Worm (Caenorhabditis elegans): ENCODE measurements around the gene C23G10.11.

The C23G10.11 gene

DNA sequence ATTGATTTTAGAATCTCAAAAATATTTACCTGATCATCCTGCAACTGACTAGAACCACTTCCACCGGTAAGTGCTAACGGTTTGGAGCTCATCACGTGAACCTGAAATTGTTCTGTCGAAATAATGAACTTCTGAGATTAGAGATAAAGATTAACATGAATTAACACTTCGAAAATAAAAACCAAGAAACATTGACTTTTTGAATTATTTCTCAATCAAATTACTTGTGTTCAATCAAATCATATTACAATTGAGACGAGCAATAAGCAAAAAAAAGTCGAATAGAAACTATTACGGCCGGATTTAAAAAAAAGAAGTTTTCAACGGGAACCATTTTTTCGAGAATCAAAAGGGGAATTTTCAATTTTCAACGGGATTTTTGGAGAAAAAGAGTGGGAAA, 30.4 kb upstream of the C23G10.11 start, which contains the start of gene bcas-2:
TSS of gene bcas-2 (minus strand) at position 101 of the 400 bp plus-strand sequence.
- TF ChIP-seq flt-1 (GFP tag; IDR thresholded peaks at IDR 0.05) (no peak), ztf-23 (GFP tag; IDR thresholded peaks at IDR 0.05) (no peak), med-1 (GFP tag; optimal IDR thresholded peaks at IDR 0.05; ENCODE audit: insufficient read depth) (no peak), cog-1 (tag; optimal IDR thresholded peaks at IDR 0.05) (no peak), klf-2 (GFP tag; conservative IDR thresholded peaks at IDR 0.05) (no peak), T22C8.4 (GFP tag; IDR thresholded peaks at IDR 0.05) (no peak), tab-1 (GFP tag; IDR thresholded peaks at IDR 0.05) (no peak), ztf-29 (GFP tag; IDR thresholded peaks at IDR 0.05) (no peak), ref-1 (GFP tag; conservative IDR thresholded peaks at IDR 0.05) (no peak)

DNA sequence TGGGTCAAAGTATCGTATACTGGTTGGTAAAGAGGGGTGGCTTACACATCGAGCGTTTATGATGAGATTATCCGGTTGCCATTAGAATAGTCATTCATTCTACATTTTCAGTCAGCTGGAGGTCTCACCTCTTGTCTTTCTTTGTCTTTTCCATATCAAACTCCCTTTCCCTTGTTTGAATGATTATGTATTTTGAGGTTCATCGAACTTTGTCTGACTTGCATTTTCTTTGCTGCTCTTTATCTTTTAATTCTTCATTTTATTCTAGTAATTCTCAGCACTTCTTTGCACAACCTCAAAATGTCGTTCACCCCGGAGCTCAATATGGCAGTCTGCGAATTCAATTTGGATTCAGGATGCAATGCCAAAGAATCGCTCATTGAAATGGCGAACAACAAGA, 25.2 kb upstream of the C23G10.11 start, which contains the start of gene T12A2.3:
TSS of gene T12A2.3 (plus strand) at position 301 of the 400 bp plus-strand sequence.
- TF ChIP-seq tab-1 (GFP tag; IDR thresholded peaks at IDR 0.05) (no peak), T22C8.4 (GFP tag; IDR thresholded peaks at IDR 0.05) (no peak)

DNA sequence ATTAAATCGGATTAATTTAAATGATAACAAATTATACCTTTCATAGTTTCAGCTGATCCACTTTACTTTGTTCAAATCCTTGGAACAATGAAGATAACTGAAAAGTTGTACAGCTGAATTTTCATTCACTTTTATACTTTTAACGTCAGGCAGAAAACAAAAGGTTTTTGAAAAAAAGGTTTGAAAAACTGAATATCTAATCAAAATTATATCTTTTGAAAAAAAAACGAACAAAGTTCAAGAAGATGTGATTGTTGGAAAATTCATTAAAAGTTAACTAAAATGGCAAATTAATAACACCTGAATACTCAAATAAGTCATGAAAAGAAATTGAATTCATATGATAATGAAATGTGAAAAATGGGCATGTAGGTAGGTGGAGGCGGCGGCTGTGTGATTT, 21.3 kb upstream of the C23G10.11 start, which contains the start of gene T12A2.21:
TSS of gene T12A2.21 (minus strand) at position 101 of the 400 bp plus-strand sequence.
- TF ChIP-seq tab-1 (GFP tag; IDR thresholded peaks at IDR 0.05) (no peak), cog-1 (tag; optimal IDR thresholded peaks at IDR 0.05) (no peak), ref-1 (GFP tag; conservative IDR thresholded peaks at IDR 0.05) (no peak), ztf-29 (GFP tag; IDR thresholded peaks at IDR 0.05) (no peak), flt-1 (GFP tag; IDR thresholded peaks at IDR 0.05) (no peak), T22C8.4 (GFP tag; IDR thresholded peaks at IDR 0.05) (no peak), ztf-23 (GFP tag; IDR thresholded peaks at IDR 0.05) (no peak), med-1 (GFP tag; optimal IDR thresholded peaks at IDR 0.05; ENCODE audit: insufficient read depth) (no peak), klf-2 (GFP tag; conservative IDR thresholded peaks at IDR 0.05) (no peak)

DNA sequence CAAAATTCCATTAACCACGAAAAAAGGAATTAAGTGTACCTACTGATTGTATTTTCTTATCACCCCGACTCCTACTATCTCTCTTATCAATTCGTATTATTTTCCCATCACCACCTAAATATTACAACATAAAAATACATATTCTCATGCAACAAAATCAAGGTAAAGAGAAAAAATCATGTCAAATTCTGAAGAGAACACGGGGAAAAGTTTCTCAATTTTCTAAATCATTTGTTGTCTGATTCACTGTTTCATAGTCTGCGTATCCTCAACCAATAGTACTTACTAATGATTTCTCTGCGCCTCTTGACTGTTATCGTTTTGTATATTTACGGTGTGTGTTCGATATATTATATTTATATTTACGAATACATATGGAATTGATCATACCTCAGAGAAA, 16.5 kb upstream of the C23G10.11 start:
- TF ChIP-seq flt-1 (GFP tag; IDR thresholded peaks at IDR 0.05) (no peak), cog-1 (tag; optimal IDR thresholded peaks at IDR 0.05) (no peak), med-1 (GFP tag; optimal IDR thresholded peaks at IDR 0.05; ENCODE audit: insufficient read depth) (no peak), ztf-29 (GFP tag; IDR thresholded peaks at IDR 0.05) (no peak), ref-1 (GFP tag; conservative IDR thresholded peaks at IDR 0.05) (no peak), tab-1 (GFP tag; IDR thresholded peaks at IDR 0.05) (no peak), klf-2 (GFP tag; conservative IDR thresholded peaks at IDR 0.05) (no peak), ztf-23 (GFP tag; IDR thresholded peaks at IDR 0.05) (no peak)

DNA sequence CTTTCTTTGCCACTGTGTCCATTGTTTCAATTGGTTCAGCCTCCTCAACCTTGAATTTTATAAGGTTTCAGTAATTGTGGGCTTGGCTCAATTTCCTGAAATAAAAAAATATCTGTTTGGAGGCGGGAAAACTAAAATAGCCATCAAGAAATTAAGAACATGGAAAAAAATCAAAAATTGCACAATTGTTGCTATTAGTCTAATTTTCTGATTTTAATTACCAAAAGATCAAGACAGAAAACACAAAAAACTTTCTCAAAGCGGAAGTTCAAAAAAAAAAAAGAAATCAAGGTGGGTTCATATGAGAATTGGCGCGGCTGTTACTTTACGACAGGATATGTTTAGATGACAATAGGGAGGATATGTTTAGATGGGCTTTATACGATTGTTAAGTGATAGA, 15.5 kb upstream of the C23G10.11 start, which contains the start of gene esyt-2:
TSS of gene esyt-2 (minus strand) at position 101 of the 400 bp plus-strand sequence.
- TF ChIP-seq flt-1 (GFP tag; IDR thresholded peaks at IDR 0.05): no peak

DNA sequence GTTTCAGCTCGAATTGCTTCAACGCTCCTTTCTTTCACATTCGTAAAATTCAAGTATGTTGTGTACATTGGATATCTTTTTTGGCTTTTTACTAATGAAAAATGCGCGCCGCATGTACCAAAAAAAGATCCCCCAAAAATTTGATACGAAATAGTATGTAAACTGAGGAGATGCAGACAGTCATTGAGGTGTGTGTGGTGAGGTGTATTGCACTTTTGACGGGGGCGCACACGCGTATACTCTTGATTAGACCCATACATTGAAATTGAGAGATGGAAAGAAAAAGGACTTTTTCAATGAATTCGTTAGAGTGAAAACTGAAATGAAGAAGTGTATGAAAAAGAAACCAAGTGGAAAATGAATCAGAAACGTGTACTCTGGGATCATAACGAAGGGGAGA, 6.0 kb upstream of the C23G10.11 start:
- no peak for TF ChIP-seq med-1 (GFP tag; optimal IDR thresholded peaks at IDR 0.05; ENCODE audit: insufficient read depth)
- TF ChIP-seq ztf-23 (GFP tag; IDR thresholded peaks at IDR 0.05): no peak
- no peak for TF ChIP-seq T22C8.4 (GFP tag; IDR thresholded peaks at IDR 0.05)
- no peak for TF ChIP-seq tab-1 (GFP tag; IDR thresholded peaks at IDR 0.05)
- no peak for TF ChIP-seq ref-1 (GFP tag; conservative IDR thresholded peaks at IDR 0.05)
- no peak for TF ChIP-seq ztf-29 (GFP tag; IDR thresholded peaks at IDR 0.05)
- TF ChIP-seq flt-1 (GFP tag; IDR thresholded peaks at IDR 0.05): no peak
- no peak for TF ChIP-seq cog-1 (tag; optimal IDR thresholded peaks at IDR 0.05)
- TF ChIP-seq klf-2 (GFP tag; conservative IDR thresholded peaks at IDR 0.05): no peak

DNA sequence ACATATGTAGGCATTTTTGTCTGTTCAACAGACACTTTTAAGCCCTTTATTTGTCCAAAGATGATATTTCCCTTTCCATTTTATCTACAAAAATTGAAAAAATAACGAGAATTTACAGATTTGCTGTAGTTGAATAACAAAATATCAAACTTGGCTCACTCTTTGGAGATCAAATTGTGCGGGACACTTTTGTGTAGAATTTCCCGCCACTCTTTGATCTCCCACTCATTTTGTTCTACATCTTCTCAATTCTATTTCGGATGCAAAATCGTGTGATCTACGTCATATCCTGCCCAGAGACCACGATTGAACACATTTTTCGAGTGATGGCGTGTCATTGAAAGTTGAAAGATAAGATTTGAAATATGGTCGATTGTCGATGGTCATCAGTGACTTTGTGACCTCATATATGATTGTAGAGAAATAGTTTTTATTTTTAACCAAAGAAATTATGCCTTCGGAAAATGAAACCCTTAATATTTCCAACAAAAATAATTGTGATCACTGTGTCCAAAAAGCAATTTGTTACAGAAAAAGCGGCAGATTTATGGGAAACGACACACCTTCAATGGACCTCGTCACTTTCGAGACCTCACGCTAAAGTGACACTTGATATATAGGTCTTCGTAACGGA, 1.6 kb upstream of the C23G10.11 start, which contains the start of gene hot-4:
TSS of gene hot-4 (plus strand) at position 584 of the 634 bp plus-strand sequence.
- TF ChIP-seq T22C8.4 (GFP tag; IDR thresholded peaks at IDR 0.05) (no peak), ztf-23 (GFP tag; IDR thresholded peaks at IDR 0.05) (no peak), flt-1 (GFP tag; IDR thresholded peaks at IDR 0.05) (no peak), ref-1 (GFP tag; conservative IDR thresholded peaks at IDR 0.05) (no peak), tab-1 (GFP tag; IDR thresholded peaks at IDR 0.05) (no peak), klf-2 (GFP tag; conservative IDR thresholded peaks at IDR 0.05) (no peak), ztf-29 (GFP tag; IDR thresholded peaks at IDR 0.05) (no peak), cog-1 (tag; optimal IDR thresholded peaks at IDR 0.05) (no peak), med-1 (GFP tag; optimal IDR thresholded peaks at IDR 0.05; ENCODE audit: insufficient read depth) (no peak)

DNA sequence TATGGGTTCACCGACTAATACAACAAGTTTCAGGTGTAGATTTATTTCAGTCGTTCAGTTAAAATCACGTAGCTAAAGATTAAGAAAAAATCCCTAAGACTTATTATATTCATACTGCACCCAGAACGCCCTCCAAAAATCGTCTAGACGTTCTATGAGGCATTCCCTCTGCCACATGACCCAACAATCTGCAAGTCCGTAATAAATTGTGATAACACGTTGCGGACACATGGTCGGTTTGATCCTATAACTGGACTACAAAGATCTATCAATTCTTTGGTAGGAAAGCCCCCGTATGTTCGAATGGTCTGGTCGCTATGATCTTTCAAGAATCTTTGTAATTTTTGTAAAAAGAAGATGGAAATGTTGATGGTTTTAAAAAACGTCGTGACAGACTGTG, 567 bp upstream of the C23G10.11 start:
- no peak for TF ChIP-seq ztf-29 (GFP tag; IDR thresholded peaks at IDR 0.05)
- TF ChIP-seq cog-1 (tag; optimal IDR thresholded peaks at IDR 0.05): no peak
- no peak for TF ChIP-seq med-1 (GFP tag; optimal IDR thresholded peaks at IDR 0.05; ENCODE audit: insufficient read depth)
- TF ChIP-seq flt-1 (GFP tag; IDR thresholded peaks at IDR 0.05): no peak
- no peak for TF ChIP-seq klf-2 (GFP tag; conservative IDR thresholded peaks at IDR 0.05)
- no peak for TF ChIP-seq ref-1 (GFP tag; conservative IDR thresholded peaks at IDR 0.05)

DNA sequence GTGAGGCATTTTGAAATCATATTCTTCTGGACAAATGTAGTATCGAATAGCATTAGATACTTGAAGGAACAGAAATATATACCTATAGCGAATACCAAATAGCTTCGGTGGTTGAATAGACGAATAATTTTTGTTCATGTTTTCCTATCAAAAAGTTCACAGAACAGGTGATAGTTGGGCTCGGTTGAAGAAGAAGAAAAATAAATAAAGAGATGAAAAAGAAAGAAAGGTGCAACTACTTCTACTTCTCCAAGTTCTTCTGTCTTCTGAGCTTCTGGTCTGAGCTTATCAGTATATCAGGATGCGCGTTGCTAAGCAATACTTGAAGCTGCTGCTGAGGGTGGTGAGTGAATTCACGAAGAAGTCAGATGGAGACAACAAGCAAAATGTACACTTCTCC, 1.5 kb downstream of the C23G10.11 start, which contains the start of gene C23G10.10:
TSS of gene C23G10.10 (minus strand) at position 101 of the 400 bp plus-strand sequence.
- TF ChIP-seq ref-1 (GFP tag; conservative IDR thresholded peaks at IDR 0.05) (no peak), tab-1 (GFP tag; IDR thresholded peaks at IDR 0.05) (no peak), ztf-23 (GFP tag; IDR thresholded peaks at IDR 0.05) (no peak), cog-1 (tag; optimal IDR thresholded peaks at IDR 0.05) (no peak), flt-1 (GFP tag; IDR thresholded peaks at IDR 0.05) (no peak), med-1 (GFP tag; optimal IDR thresholded peaks at IDR 0.05; ENCODE audit: insufficient read depth) (no peak), ztf-29 (GFP tag; IDR thresholded peaks at IDR 0.05) (no peak), T22C8.4 (GFP tag; IDR thresholded peaks at IDR 0.05) (no peak), klf-2 (GFP tag; conservative IDR thresholded peaks at IDR 0.05) (no peak)

DNA sequence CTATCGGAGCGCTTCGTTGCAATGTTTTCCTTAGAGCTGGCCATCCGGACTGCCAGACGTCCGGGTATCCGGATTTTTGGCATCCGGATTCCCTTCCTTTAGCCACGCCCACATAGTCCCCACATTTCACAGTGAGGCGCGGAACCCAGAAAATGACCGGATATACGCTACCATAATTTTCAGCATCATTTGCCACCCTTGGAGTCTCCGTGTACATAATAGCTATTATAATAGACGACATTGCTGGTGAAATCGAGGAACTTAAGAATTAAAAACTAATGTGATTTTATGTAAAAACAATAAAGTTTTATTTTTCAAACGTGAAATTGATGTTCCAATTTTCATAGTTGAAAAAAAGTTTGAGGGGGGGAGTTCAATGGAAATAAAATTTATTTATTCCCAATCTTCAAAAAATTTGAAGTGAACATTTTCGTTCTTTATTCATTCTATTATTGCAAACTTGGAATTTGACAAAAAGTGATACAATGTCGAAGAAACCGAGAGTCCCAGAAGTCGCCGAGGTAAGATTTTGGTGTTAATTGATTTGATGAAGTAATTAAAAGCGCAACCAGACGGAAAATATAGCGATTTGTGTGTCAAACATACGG, 5.1 kb downstream of the C23G10.11 start:
- TF ChIP-seq ref-1 (GFP tag; conservative IDR thresholded peaks at IDR 0.05) (no peak), klf-2 (GFP tag; conservative IDR thresholded peaks at IDR 0.05) (no peak), cog-1 (tag; optimal IDR thresholded peaks at IDR 0.05) (no peak), tab-1 (GFP tag; IDR thresholded peaks at IDR 0.05) (no peak), ztf-23 (GFP tag; IDR thresholded peaks at IDR 0.05) (no peak), med-1 (GFP tag; optimal IDR thresholded peaks at IDR 0.05; ENCODE audit: insufficient read depth) (no peak), T22C8.4 (GFP tag; IDR thresholded peaks at IDR 0.05) (no peak), flt-1 (GFP tag; IDR thresholded peaks at IDR 0.05) (no peak), ztf-29 (GFP tag; IDR thresholded peaks at IDR 0.05) (no peak)
